Worm (Caenorhabditis elegans): ENCODE measurements around the gene eif-3.D.

DNA sequence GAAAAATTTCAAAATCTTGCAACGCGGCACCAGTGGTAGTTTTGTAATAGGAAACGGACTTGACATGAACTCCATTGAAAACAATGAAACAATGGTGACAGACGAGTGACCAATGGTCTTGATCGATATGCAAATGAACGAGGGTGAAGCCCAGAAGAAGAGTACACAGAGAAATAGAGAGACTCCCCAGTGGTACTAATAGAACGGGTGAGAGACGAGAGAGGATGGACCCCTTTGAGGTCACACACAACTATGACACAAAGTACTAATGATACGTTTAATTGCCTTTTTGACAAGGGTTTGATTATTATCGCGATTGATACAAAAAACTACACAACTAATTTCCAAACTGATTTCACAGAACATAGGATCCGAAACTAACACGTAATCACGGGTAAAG lies 38.7 kb upstream of the eif-3.D start, which contains the start of gene F59B2.8:
- TF ChIP-seq pros-1 (tag; optimal IDR thresholded peaks at IDR 0.05) (no peak), dmd-4 (tag; optimal IDR thresholded peaks at IDR 0.05; ENCODE audit: borderline replicate concordance) (no peak)

Measured in whole organism, late embryonic.